Fruit fly (Drosophila melanogaster) whole organism, wandering third instar larva: ENCODE measurements around the gene Oatp26F.
A peak's percentile ranks its signal among the peaks of the same experiment; 100 is the strongest.

ENCODE experiments used
- Abd-B ChIP-seq: fragments of >200 bp; optimal IDR thresholded peaks from 2 replicates; lab custom pipeline; 2017; ENCODE audit warnings: missing biosample characterization, missing genetic modification characterization
- CG32264 ChIP-seq: fragments of 200-800 bp; sonication (Bioruptor generic); optimal IDR thresholded peaks from 2 replicates; lab custom pipeline; 2016; ENCODE audit warnings: missing biosample characterization, missing genetic modification characterization
- CG9705 ChIP-seq: fragments of 200-800 bp; sonication (Bioruptor generic); optimal IDR thresholded peaks from 2 replicates; lab custom pipeline; 2018; ENCODE audit warnings: missing biosample characterization, mild to moderate bottlenecking, missing genetic modification characterization
- CrebA ChIP-seq: fragments of 200-800 bp; sonication (Bioruptor generic); optimal IDR thresholded peaks from 2 replicates; lab custom pipeline; 2016; ENCODE audit warnings: missing biosample characterization, mild to moderate bottlenecking, missing genetic modification characterization, borderline replicate concordance
- Dfd ChIP-seq: fragments of >200 bp; optimal IDR thresholded peaks from 2 replicates; lab custom pipeline; 2017; ENCODE audit warnings: missing biosample characterization, missing genetic modification characterization
- Dif ChIP-seq: fragments of 200-275, 200-300 bp; sonication (Bioruptor generic); optimal IDR thresholded peaks from 2 replicates; lab custom pipeline; 2018; ENCODE audit warnings: missing biosample characterization, missing genetic modification characterization; ENCODE audit not compliant: partially characterized antibody
- GATAd ChIP-seq: sonication (Bioruptor generic); optimal IDR thresholded peaks from 2 replicates; lab custom pipeline; 2016; ENCODE audit warnings: missing biosample characterization, missing genetic modification characterization
- HLH106 ChIP-seq: fragments of 200-800 bp; optimal IDR thresholded peaks from 3 replicates; lab custom pipeline; 2019; ENCODE audit warnings: missing biosample characterization, mild to moderate bottlenecking, missing genetic modification characterization, moderate library complexity
- Hnf4 ChIP-seq: fragments of 200-800 bp; sonication (Bioruptor generic); optimal IDR thresholded peaks from 2 replicates; lab custom pipeline; 2016; ENCODE audit warnings: missing biosample characterization, mild to moderate bottlenecking, missing genetic modification characterization
- Hr78 ChIP-seq: fragments of >200 bp; optimal IDR thresholded peaks from 2 replicates; lab custom pipeline; 2017; ENCODE audit warnings: missing biosample characterization, missing genetic modification characterization
- Hr83 ChIP-seq: fragments of 200-300 bp; sonication (Bioruptor generic); optimal IDR thresholded peaks from 2 replicates; lab custom pipeline; 2016; ENCODE audit warnings: missing biosample characterization, mild to moderate bottlenecking, missing genetic modification characterization, moderate library complexity; ENCODE audit not compliant: poor library complexity, severe bottlenecking
- Jra ChIP-seq: sonication (Bioruptor generic); optimal IDR thresholded peaks from 2 replicates; lab custom pipeline; 2016; ENCODE audit warnings: missing biosample characterization, missing genetic modification characterization
- Mio ChIP-seq: sonication (Bioruptor generic); optimal IDR thresholded peaks from 2 replicates; lab custom pipeline; 2016; ENCODE audit warnings: missing biosample characterization, missing genetic modification characterization
- Myc ChIP-seq: fragments of >200 bp; optimal IDR thresholded peaks from 2 replicates; lab custom pipeline; 2017
- N ChIP-seq: fragments of >200 bp; optimal IDR thresholded peaks from 2 replicates; lab custom pipeline; 2018; ENCODE audit warnings: missing biosample characterization, missing external identifiers, missing genetic modification characterization
- OdsH ChIP-seq: fragments of 200-800 bp; sonication (Bioruptor generic); optimal IDR thresholded peaks from 2 replicates; lab custom pipeline; 2016; ENCODE audit warnings: missing biosample characterization, mild to moderate bottlenecking, missing genetic modification characterization
- Rel ChIP-seq, 2 experiments: fragments of 200-800 bp; sonication (Bioruptor generic) in 1 of 2; optimal IDR thresholded peaks; 2 replicates in 1 of 2; 3 replicates in 1 of 2; lab custom pipeline; 2016 to 2019; ENCODE audit warnings: mild to moderate bottlenecking in 2 of 2, missing biosample characterization in 2 of 2, missing genetic modification characterization in 2 of 2, moderate library complexity in 1 of 2
- Sp1 ChIP-seq: fragments of 200-800 bp; sonication (Bioruptor generic); optimal IDR thresholded peaks from 3 replicates; lab custom pipeline; 2019; ENCODE audit warnings: missing biosample characterization, mild to moderate bottlenecking, missing genetic modification characterization, moderate library complexity
- Vsx2 ChIP-seq: fragments of 200-300, 225-300 bp; sonication (Bioruptor generic); optimal IDR thresholded peaks from 2 replicates; lab custom pipeline; 2018; ENCODE audit warnings: missing biosample characterization, missing genetic modification characterization; ENCODE audit not compliant: partially characterized antibody
- br ChIP-seq: fragments of 200-800 bp; sonication (Bioruptor generic); optimal IDR thresholded peaks from 2 replicates; lab custom pipeline; 2016; ENCODE audit warnings: missing biosample characterization, missing genetic modification characterization
- brk ChIP-seq: fragments of 200-800 bp; sonication (Bioruptor generic); optimal IDR thresholded peaks from 2 replicates; lab custom pipeline; 2016; ENCODE audit warnings: missing biosample characterization, mild to moderate bottlenecking, missing genetic modification characterization
- dl ChIP-seq, 2 experiments: fragments of 175-275, 200-275 bp in 1 of 2; fragments of 200-275 bp in 1 of 2; sonication (Bioruptor generic); optimal IDR thresholded peaks; lab custom pipeline; 2018; ENCODE audit warnings: mild to moderate bottlenecking in 2 of 2, missing biosample characterization in 2 of 2, missing genetic modification characterization in 2 of 2, moderate library complexity in 2 of 2; ENCODE audit not compliant: partially characterized antibody in 2 of 2, insufficient read depth in 1 of 2
- dmrt93B ChIP-seq: fragments of 200-800 bp; sonication (Bioruptor generic); optimal IDR thresholded peaks from 2 replicates; lab custom pipeline; 2018; ENCODE audit warnings: missing biosample characterization, mild to moderate bottlenecking, missing genetic modification characterization
- dsf ChIP-seq: sonication (Bioruptor generic); optimal IDR thresholded peaks from 2 replicates; lab custom pipeline; 2016; ENCODE audit warnings: missing biosample characterization, missing genetic modification characterization, borderline replicate concordance
- ey ChIP-seq: fragments of 200-800 bp; sonication (Bioruptor generic); optimal IDR thresholded peaks from 2 replicates; lab custom pipeline; 2016; ENCODE audit warnings: missing biosample characterization, missing genetic modification characterization
- foxo ChIP-seq, 2 experiments: fragments of 200-800 bp; sonication (Bioruptor generic); optimal IDR thresholded peaks; 2 replicates in 1 of 2; 3 replicates in 1 of 2; lab custom pipeline; 2016 to 2017; ENCODE audit warnings: missing biosample characterization in 2 of 2, missing genetic modification characterization in 2 of 2
- fru ChIP-seq: fragments of 200-800 bp; sonication (Bioruptor generic); optimal IDR thresholded peaks from 3 replicates; lab custom pipeline; 2016; ENCODE audit warnings: missing biosample characterization, mild to moderate bottlenecking, missing genetic modification characterization
- h ChIP-seq: fragments of 200-800 bp; sonication (Bioruptor generic); optimal IDR thresholded peaks from 3 replicates; lab custom pipeline; 2016; ENCODE audit warnings: missing biosample characterization, mild to moderate bottlenecking, missing genetic modification characterization
- jim ChIP-seq: fragments of 175-275, 200-325 bp; sonication (Bioruptor generic); optimal IDR thresholded peaks from 2 replicates; lab custom pipeline; 2016; ENCODE audit warnings: missing biosample characterization, mild to moderate bottlenecking, missing genetic modification characterization
- lola ChIP-seq: fragments of >200 bp; optimal IDR thresholded peaks from 2 replicates; lab custom pipeline; 2017; ENCODE audit warnings: missing biosample characterization, missing genetic modification characterization
- pan ChIP-seq: fragments of >200 bp; optimal IDR thresholded peaks from 2 replicates; lab custom pipeline; 2017
- psq ChIP-seq: fragments of 200-800 bp; sonication (Bioruptor generic); optimal IDR thresholded peaks from 3 replicates; lab custom pipeline; 2017; ENCODE audit warnings: missing biosample characterization, mild to moderate bottlenecking, missing genetic modification characterization, moderate library complexity
- rgr ChIP-seq: fragments of 200-800 bp; sonication (Bioruptor generic); optimal IDR thresholded peaks from 3 replicates; lab custom pipeline; 2016; ENCODE audit warnings: missing biosample characterization, mild to moderate bottlenecking, missing genetic modification characterization
- sage ChIP-seq: fragments of 200-800 bp; sonication (Bioruptor generic); optimal IDR thresholded peaks from 2 replicates; lab custom pipeline; 2016; ENCODE audit warnings: missing biosample characterization, mild to moderate bottlenecking, missing genetic modification characterization
- sv ChIP-seq: fragments of 200-800 bp; sonication (Bioruptor generic); optimal IDR thresholded peaks from 3 replicates; lab custom pipeline; 2016; ENCODE audit warnings: missing biosample characterization, missing genetic modification characterization
- tai ChIP-seq: sonication (Bioruptor generic); optimal IDR thresholded peaks from 2 replicates; lab custom pipeline; 2016; ENCODE audit warnings: missing biosample characterization, missing genetic modification characterization
- usp ChIP-seq: fragments of >200 bp; optimal IDR thresholded peaks from 2 replicates; lab custom pipeline; 2017; ENCODE audit warnings: missing biosample characterization, missing genetic modification characterization
- woc ChIP-seq: sonication (Bioruptor generic); optimal IDR thresholded peaks from 2 replicates; lab custom pipeline; 2016; ENCODE audit warnings: missing biosample characterization, mild to moderate bottlenecking, missing genetic modification characterization

Oatp26F gene

dm6 chr2L:6614229-6614935, 17.8 kb downstream of the Oatp26F start:
- TF ChIP-seq Rel (GFP tag; optimal IDR thresholded peaks at IDR 0.05; lab: Kevin White, UChicago): no peak
- TF ChIP-seq Rel (tag; optimal IDR thresholded peaks at IDR 0.05; lab: Kevin White, UChicago): peak; percentile 82
- no peak for TF ChIP-seq Abd-B (GFP tag; lab: Kevin White, UChicago)
- TF ChIP-seq tai (GFP tag; lab: Kevin White, UChicago): no peak
- TF ChIP-seq usp (GFP tag; lab: Kevin White, UChicago): no peak
- no peak for TF ChIP-seq GATAd (GFP tag; lab: Kevin White, UChicago)
- TF ChIP-seq woc (GFP tag; lab: Kevin White, UChicago): no peak
- TF ChIP-seq Hnf4 (GFP tag; lab: Kevin White, UChicago): no peak
- peak; percentile 2 for TF ChIP-seq h
- TF ChIP-seq ey (GFP tag; lab: Kevin White, UChicago): no peak
- no peak for TF ChIP-seq N (GFP tag; lab: Kevin White, UChicago)
- TF ChIP-seq dsf: no peak
- no peak for TF ChIP-seq Myc (lab: Kevin White, UChicago)
- no peak for TF ChIP-seq Dif (GFP tag; lab: Kevin White, UChicago)
- no peak for TF ChIP-seq dl (GFP tag; optimal IDR thresholded peaks at IDR 0.05; lab: Kevin White, UChicago; ENCODE audit: insufficient read depth in 1 of 2, partially characterized antibody in 2 of 2)

dm6 chr2L:6613156-6613555, 19.1 kb downstream of the Oatp26F start:
- no peak for TF ChIP-seq CG9705 (GFP tag; lab: Kevin White, UChicago)
- TF ChIP-seq dmrt93B (GFP tag; lab: Kevin White, UChicago): no peak
- no peak for TF ChIP-seq Abd-B (GFP tag; lab: Kevin White, UChicago)
- no peak for TF ChIP-seq Hr83 (GFP tag; lab: Kevin White, UChicago)
- TF ChIP-seq HLH106 (tag; lab: Kevin White, UChicago): no peak
- no peak for TF ChIP-seq Myc (lab: Kevin White, UChicago)
- TF ChIP-seq OdsH: no peak
- TF ChIP-seq woc (GFP tag; lab: Kevin White, UChicago): no peak
- no peak for TF ChIP-seq Mio (GFP tag; lab: Kevin White, UChicago)
- TF ChIP-seq dsf: no peak
- TF ChIP-seq Jra (GFP tag; lab: Kevin White, UChicago): no peak
- TF ChIP-seq Vsx2: no peak
- no peak for TF ChIP-seq fru (GFP tag; lab: Kevin White, UChicago)
- no peak for TF ChIP-seq N (GFP tag; lab: Kevin White, UChicago)
- TF ChIP-seq Dif (GFP tag; lab: Kevin White, UChicago): no peak
- TF ChIP-seq brk (GFP tag; lab: Kevin White, UChicago): no peak
- no peak for TF ChIP-seq jim (GFP tag; lab: Kevin White, UChicago)
- no peak for TF ChIP-seq CG32264 (GFP tag; lab: Kevin White, UChicago)

- TF ChIP-seq Hr83 (GFP tag; lab: Kevin White, UChicago) (peak; percentile 99), usp (GFP tag; lab: Kevin White, UChicago) (no peak), dsf (peak; percentile 99), Mio (GFP tag; lab: Kevin White, UChicago) (peak; percentile 98), woc (GFP tag; lab: Kevin White, UChicago) (peak; percentile 100), Jra (GFP tag; lab: Kevin White, UChicago) (peak; percentile 100), Abd-B (GFP tag; lab: Kevin White, UChicago) (no peak), CG9705 (GFP tag; lab: Kevin White, UChicago) (peak; percentile 100), Sp1 (GFP tag; lab: Kevin White, UChicago) (peak; percentile 100), lola (GFP tag; lab: Kevin White, UChicago) (no peak), CrebA (peak; percentile 99), Dif (GFP tag; lab: Kevin White, UChicago) (peak; percentile 69), HLH106 (tag; lab: Kevin White, UChicago) (peak; percentile 100), foxo (GFP tag; optimal IDR thresholded peaks at IDR 0.05; lab: Kevin White, UChicago) (peak; percentile 100), rgr (peak; percentile 100), ey (GFP tag; lab: Kevin White, UChicago) (peak; percentile 100), h (peak; percentile 100), dl (GFP tag; optimal IDR thresholded peaks at IDR 0.05; lab: Kevin White, UChicago; ENCODE audit: insufficient read depth in 1 of 2, partially characterized antibody in 2 of 2) (peak in 1 of 2 experiments; percentile 30), Myc (lab: Kevin White, UChicago) (peak; percentile 23), dmrt93B (GFP tag; lab: Kevin White, UChicago) (peak; percentile 100), psq (GFP tag; lab: Kevin White, UChicago) (peak; percentile 100), Dfd (GFP tag; lab: Kevin White, UChicago) (peak; percentile 99), jim (GFP tag; lab: Kevin White, UChicago) (peak; percentile 84), fru (GFP tag; lab: Kevin White, UChicago) (peak; percentile 100), CG32264 (GFP tag; lab: Kevin White, UChicago) (peak; percentile 100), Hr78 (no peak), br (GFP tag; lab: Kevin White, UChicago) (peak; percentile 100), sage (GFP tag; lab: Kevin White, UChicago) (peak; percentile 100), Vsx2 (no peak), brk (GFP tag; lab: Kevin White, UChicago) (peak; percentile 99), sv (GFP tag; lab: Kevin White, UChicago) (peak; percentile 100), Rel (GFP tag; optimal IDR thresholded peaks at IDR 0.05; lab: Kevin White, UChicago) (peak; percentile 100), Rel (tag; optimal IDR thresholded peaks at IDR 0.05; lab: Kevin White, UChicago) (peak; percentile 99), Hnf4 (GFP tag; lab: Kevin White, UChicago) (peak; percentile 100), OdsH (peak; percentile 100), GATAd (GFP tag; lab: Kevin White, UChicago) (peak; percentile 100), pan (lab: Kevin White, UChicago) (no peak)
Observed at dm6 chr2L:6612477-6613004, 19.7 kb downstream of the Oatp26F start.
